Worm (Caenorhabditis elegans) whole organism, L2 larva: ENCODE data around the gene tbg-1.

Source experiments
- C34F6.9 ChIP-seq: fragments of 150-350 bp; optimal IDR thresholded peaks from 2 replicates; lab custom pipeline; 2014; ENCODE audit warnings: missing biosample characterization, missing genetic modification characterization
- dmd-4 ChIP-seq: sonication (generic microtip); optimal IDR thresholded peaks from 2 replicates; lab custom pipeline; 2017; ENCODE audit warnings: missing biosample characterization, missing genetic modification characterization
- fos-1 ChIP-seq: fragments of 150-350 bp; optimal IDR thresholded peaks from 2 replicates; lab custom pipeline; 2014; ENCODE audit warnings: missing biosample characterization, missing genetic modification characterization
- lin-13 ChIP-seq: fragments of 150-350 bp; optimal IDR thresholded peaks from 2 replicates; lab custom pipeline; 2014; ENCODE audit warnings: missing biosample characterization, missing genetic modification reagents, missing genetic modification characterization
- skn-1 ChIP-seq: sonication (generic microtip); optimal IDR thresholded peaks from 2 replicates; lab custom pipeline; 2017; ENCODE audit warnings: missing biosample characterization, missing genetic modification characterization
- snpc-4 ChIP-seq: fragments of 150-350 bp; optimal IDR thresholded peaks from 2 replicates; lab custom pipeline; 2014; ENCODE audit warnings: missing biosample characterization, missing genetic modification characterization
- unc-55 ChIP-seq: fragments of 150-350 bp; sonication (generic microtip); optimal IDR thresholded peaks from 3 replicates; lab custom pipeline; 2014; ENCODE audit warnings: missing biosample characterization, missing genetic modification reagents, missing genetic modification characterization
- unc-62 ChIP-seq: fragments of 150-350 bp; optimal IDR thresholded peaks from 2 replicates; lab custom pipeline; 2014; ENCODE audit warnings: missing biosample characterization, missing genetic modification reagents, missing genetic modification characterization

DNA sequence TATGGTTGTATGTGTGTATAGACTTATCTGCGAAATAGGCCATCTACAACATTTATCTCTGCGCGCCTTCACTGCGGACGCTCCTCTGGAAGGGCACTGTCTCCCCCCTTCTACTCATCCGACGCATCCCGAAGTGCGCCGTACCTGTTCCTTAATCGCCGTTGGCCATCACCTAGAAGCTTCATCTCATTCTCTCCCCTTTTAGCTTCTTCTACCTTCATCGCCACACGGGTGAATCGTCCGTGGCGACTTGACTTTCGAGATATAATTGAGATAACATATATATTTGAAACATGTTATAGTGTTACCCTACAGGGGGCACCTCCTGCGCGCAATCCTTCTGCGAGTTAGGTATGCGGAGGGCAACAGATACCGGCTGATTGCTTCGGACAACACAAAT, 13.2 kb upstream of the tbg-1 start:
- TF ChIP-seq fos-1 (tag; lab: Kevin White, UChicago) (no peak), dmd-4 (tag; lab: Kevin White, UChicago) (no peak), unc-55 (no peak), unc-62 (GFP tag; lab: Kevin White, UChicago) (no peak), C34F6.9 (tag; lab: Kevin White, UChicago) (no peak), skn-1 (no peak), lin-13 (GFP tag; lab: Kevin White, UChicago) (no peak), snpc-4 (tag; lab: Kevin White, UChicago) (no peak)
